Worm (Caenorhabditis elegans) whole organism, L4/young adult: Measurements from ENCODE around the gene glb-17.

Source experiments
- W03F9.2 ChIP-seq: fragments of 150-350 bp; optimal IDR thresholded peaks from 2 replicates; lab custom pipeline; 2014; ENCODE audit warnings: missing biosample characterization, missing genetic modification characterization
- him-1 ChIP-seq: sonication (generic microtip); optimal IDR thresholded peaks from 2 replicates; lab custom pipeline; 2016; ENCODE audit warnings: missing genotype, missing genetic modification reagents, missing genetic modification characterization, missing compliant biosample characterization

ce11 chrX:9556038-9556437 lies 20.8 kb downstream of the glb-17 start:
- TF ChIP-seq him-1 (tag; lab: Kevin White, UChicago) (no peak), W03F9.2 (tag; lab: Kevin White, UChicago) (no peak)
